Worm (Caenorhabditis elegans): ENCODE data around the gene K04A8.19.

The K04A8.19 gene

DNA sequence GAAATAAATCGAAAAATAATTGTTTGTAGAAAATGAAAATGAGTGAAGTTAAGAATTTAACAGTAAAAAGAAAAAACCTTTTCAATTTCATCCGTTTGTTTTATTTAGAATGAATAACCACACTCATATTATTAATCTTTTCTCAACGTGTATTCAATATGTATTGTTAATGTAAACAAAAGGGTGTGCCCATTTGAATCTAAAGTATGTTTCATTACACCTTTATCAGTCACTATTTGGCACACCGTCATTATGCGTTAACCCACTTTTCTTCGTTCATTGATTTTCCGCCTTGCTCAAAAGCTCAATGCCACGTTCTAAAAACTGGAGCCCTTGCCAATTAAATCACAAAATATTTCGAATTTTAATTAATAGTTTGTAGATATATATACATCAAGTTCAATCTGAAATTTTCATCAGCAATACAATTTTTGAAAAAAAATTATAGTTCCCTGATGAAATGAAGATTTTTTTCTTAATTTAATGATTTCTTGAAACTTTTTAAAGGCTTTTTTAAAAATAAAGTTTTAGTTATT lies 11.7 kb upstream of the K04A8.19 start, which contains the start of gene K04A8.1:
TSS of gene K04A8.1 (plus strand) at position 486 of the 536 bp plus-strand sequence.
- TF ChIP-seq elt-2 (tag; optimal IDR thresholded peaks at IDR 0.05): peak; percentile 39
- peak; percentile 79 for TF ChIP-seq pha-4 (tag; optimal IDR thresholded peaks at IDR 0.05)
- TF ChIP-seq pqm-1 (tag; optimal IDR thresholded peaks at IDR 0.05): peak; percentile 49
- no peak for TF ChIP-seq mdl-1 (tag; optimal IDR thresholded peaks at IDR 0.05)

DNA sequence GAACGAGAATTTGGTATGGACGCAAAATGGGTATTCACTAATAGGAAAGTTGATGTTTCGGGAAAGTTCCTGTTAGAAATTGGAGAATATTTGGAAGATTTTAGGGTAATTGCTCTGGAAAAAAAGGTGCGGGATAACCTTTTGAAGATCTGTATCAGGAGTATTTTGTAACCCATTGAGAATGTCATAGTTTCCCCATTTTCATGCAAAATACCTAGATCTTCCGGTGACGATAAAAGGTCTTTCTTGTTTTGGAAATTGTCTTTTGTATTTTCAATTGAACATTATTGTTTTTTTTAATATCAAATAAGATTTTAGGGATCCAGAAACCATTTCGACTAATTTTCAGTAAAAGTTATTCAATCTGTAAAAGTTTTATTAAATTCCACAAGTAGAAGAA lies 7.4 kb upstream of the K04A8.19 start, which contains the start of gene spp-19:
TSS of gene spp-19 (minus strand) at position 101 of the 400 bp plus-strand sequence.
- TF ChIP-seq daf-12 (tag; optimal IDR thresholded peaks at IDR 0.05) (no peak), lin-39 (tag; optimal IDR thresholded peaks at IDR 0.05) (no peak)

DNA sequence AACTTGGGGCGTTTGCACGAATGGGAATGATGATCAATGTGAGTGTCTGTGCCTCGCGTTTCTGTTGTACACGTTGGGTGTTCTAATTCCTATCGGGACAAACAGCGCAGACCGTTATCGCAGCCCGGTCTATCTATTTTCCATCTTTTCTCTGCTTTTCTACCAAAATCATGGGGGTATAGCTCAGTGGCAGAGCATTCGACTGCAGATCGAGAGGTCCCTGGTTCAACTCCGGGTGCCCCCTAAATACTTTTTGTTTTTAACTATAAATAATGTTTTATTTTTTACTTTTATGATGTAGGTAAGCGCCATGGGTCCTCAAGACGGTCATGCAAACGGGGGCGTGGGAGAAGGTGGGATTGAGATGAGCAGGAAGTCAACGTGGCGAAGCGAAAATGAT lies 5.4 kb upstream of the K04A8.19 start:
- TF ChIP-seq ztf-4 (tag; optimal IDR thresholded peaks at IDR 0.05): no peak
- TF ChIP-seq nhr-23 (tag; optimal IDR thresholded peaks at IDR 0.05): no peak
- TF ChIP-seq jun-1 (tag; optimal IDR thresholded peaks at IDR 0.05): no peak
- no peak for TF ChIP-seq snpc-4 (tag; optimal IDR thresholded peaks at IDR 0.05)
- peak; percentile 21 for TF ChIP-seq lsy-12 (tag; optimal IDR thresholded peaks at IDR 0.05)
- TF ChIP-seq ama-1 (optimal IDR thresholded peaks at IDR 0.05): no peak
- TF ChIP-seq ZK546.5 (tag; optimal IDR thresholded peaks at IDR 0.05): no peak
- TF ChIP-seq elt-2 (tag; optimal IDR thresholded peaks at IDR 0.05): peak; percentile 45
- no peak for TF ChIP-seq daf-12 (tag; optimal IDR thresholded peaks at IDR 0.05)

DNA sequence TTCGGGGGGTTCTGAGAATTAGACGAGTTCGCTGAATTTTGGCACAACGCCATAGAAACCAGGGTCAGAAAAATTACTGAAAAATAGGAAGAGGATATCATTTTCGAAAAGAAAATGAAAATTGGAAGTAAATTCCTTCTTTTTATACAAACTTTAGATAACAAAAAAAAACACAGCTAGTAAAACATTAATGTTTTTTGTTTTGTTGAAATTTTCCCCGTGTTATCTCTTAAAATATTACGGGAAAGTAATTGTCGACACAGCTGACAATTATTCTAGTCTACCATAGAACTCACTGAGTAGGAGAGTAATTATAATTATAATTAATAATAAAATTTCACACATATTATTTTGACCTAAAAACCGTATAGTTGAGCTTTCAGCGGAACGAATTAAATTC lies 4.9 kb upstream of the K04A8.19 start, which contains the start of gene spp-26:
TSS of gene spp-26 (minus strand) at position 101 of the 400 bp plus-strand sequence.
- TF ChIP-seq eor-1 (tag; optimal IDR thresholded peaks at IDR 0.05) (no peak), nhr-67 (tag; optimal IDR thresholded peaks at IDR 0.05) (no peak)

DNA sequence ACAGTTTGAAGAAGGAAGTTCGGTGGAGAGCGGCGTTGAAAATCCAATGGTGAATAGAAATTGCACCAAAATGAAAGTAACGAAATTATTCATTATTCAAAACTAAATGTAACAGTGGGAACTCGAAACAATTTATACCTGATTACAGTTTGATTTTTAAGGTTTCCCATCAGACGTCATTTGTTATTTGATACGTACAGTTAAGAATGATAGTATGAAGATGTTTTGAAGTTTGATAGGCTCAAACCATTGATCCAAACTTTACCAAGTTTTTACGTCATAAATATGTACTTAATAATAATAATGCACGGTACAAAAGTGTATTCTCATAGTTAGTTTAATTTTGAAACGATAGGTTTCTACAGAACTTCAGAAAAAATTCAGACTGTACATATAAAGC lies 3.9 kb upstream of the K04A8.19 start, which contains the start of gene spp-20:
TSS of gene spp-20 (minus strand) at position 101 of the 400 bp plus-strand sequence.
- no peak for TF ChIP-seq elt-3 (tag; optimal IDR thresholded peaks at IDR 0.05)
- TF ChIP-seq nhr-25 (tag; optimal IDR thresholded peaks at IDR 0.05): no peak
- TF ChIP-seq nhr-12 (tag; optimal IDR thresholded peaks at IDR 0.05): no peak
- TF ChIP-seq pha-4 (tag; optimal IDR thresholded peaks at IDR 0.05): no peak
- no peak for TF ChIP-seq nhr-67 (tag; optimal IDR thresholded peaks at IDR 0.05)
- TF ChIP-seq nhr-237 (tag; optimal IDR thresholded peaks at IDR 0.05): no peak
- no peak for TF ChIP-seq ztf-4 (tag; optimal IDR thresholded peaks at IDR 0.05)
- TF ChIP-seq elt-1 (tag; optimal IDR thresholded peaks at IDR 0.05): no peak
- no peak for TF ChIP-seq skn-1 (tag; optimal IDR thresholded peaks at IDR 0.05)
- TF ChIP-seq ceh-9 (tag; optimal IDR thresholded peaks at IDR 0.05): no peak
- TF ChIP-seq lsy-12 (tag; optimal IDR thresholded peaks at IDR 0.05): no peak
- no peak for TF ChIP-seq ZK546.5 (tag; optimal IDR thresholded peaks at IDR 0.05)
- no peak for TF ChIP-seq unc-39 (tag; optimal IDR thresholded peaks at IDR 0.05)
- TF ChIP-seq R02D3.7 (tag; optimal IDR thresholded peaks at IDR 0.05): no peak
- TF ChIP-seq nhr-11 (tag; optimal IDR thresholded peaks at IDR 0.05): no peak
- no peak for TF ChIP-seq zag-1 (tag; optimal IDR thresholded peaks at IDR 0.05)
- TF ChIP-seq ceh-82 (tag; optimal IDR thresholded peaks at IDR 0.05): no peak
- TF ChIP-seq pqm-1 (tag; optimal IDR thresholded peaks at IDR 0.05): no peak
- TF ChIP-seq nhr-23 (tag; optimal IDR thresholded peaks at IDR 0.05): no peak

DNA sequence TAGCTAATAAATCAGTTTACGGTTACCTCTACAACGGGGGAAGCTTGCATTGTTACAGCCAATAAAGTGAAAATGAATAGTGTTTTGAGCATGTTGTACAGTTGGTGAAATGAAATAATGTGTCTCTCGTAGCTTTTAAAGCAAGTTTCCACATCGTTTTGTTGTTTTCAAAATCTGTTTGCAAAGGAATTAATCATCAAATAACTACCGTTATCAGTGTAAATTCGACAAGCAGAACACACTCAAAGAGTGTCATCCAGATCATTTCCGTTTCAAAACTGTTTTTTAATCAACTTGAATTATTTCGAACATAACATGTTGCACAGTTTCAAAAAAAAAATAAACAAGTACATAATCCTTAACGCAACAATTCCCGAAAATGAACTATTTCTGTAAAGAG lies 2.8 kb upstream of the K04A8.19 start, which contains the start of gene spp-27:
TSS of gene spp-27 (minus strand) at position 101 of the 400 bp plus-strand sequence.
- TF ChIP-seq unc-62 (GFP tag; optimal IDR thresholded peaks at IDR 0.05): no peak
- TF ChIP-seq mml-1 (tag; optimal IDR thresholded peaks at IDR 0.05): no peak
- no peak for TF ChIP-seq zag-1 (tag; optimal IDR thresholded peaks at IDR 0.05)
- no peak for TF ChIP-seq ztf-4 (tag; optimal IDR thresholded peaks at IDR 0.05)
- no peak for TF ChIP-seq lin-15B (tag; optimal IDR thresholded peaks at IDR 0.05)
- no peak for TF ChIP-seq tbx-2 (tag; optimal IDR thresholded peaks at IDR 0.05)
- no peak for TF ChIP-seq fkh-2 (tag; optimal IDR thresholded peaks at IDR 0.05)
- no peak for TF ChIP-seq ceh-9 (tag; optimal IDR thresholded peaks at IDR 0.05)
- no peak for TF ChIP-seq mdl-1 (tag; optimal IDR thresholded peaks at IDR 0.05)
- TF ChIP-seq nhr-237 (tag; optimal IDR thresholded peaks at IDR 0.05): no peak
- TF ChIP-seq daf-12 (tag; optimal IDR thresholded peaks at IDR 0.05): no peak
- no peak for TF ChIP-seq ama-1 (optimal IDR thresholded peaks at IDR 0.05)
- TF ChIP-seq egl-27 (tag; optimal IDR thresholded peaks at IDR 0.05): no peak
- no peak for TF ChIP-seq ztf-11 (tag; optimal IDR thresholded peaks at IDR 0.05)
- TF ChIP-seq R02D3.7 (tag; optimal IDR thresholded peaks at IDR 0.05): no peak
- no peak for TF ChIP-seq aly-2 (tag; optimal IDR thresholded peaks at IDR 0.05)
- TF ChIP-seq elt-3 (tag; optimal IDR thresholded peaks at IDR 0.05): no peak
- TF ChIP-seq pqm-1 (tag; optimal IDR thresholded peaks at IDR 0.05): no peak
- no peak for TF ChIP-seq egl-5 (tag; optimal IDR thresholded peaks at IDR 0.05)
- no peak for TF ChIP-seq hmg-11 (tag; optimal IDR thresholded peaks at IDR 0.05)
